Fruit fly (Drosophila melanogaster) whole organism, embryonic: Measurements from ENCODE around the gene Patj.

ENCODE experiments used
- CG10462 ChIP-seq: fragments of 200-800 bp; sonication (Bioruptor generic); optimal IDR thresholded peaks from 2 replicates; lab custom pipeline; 2016; ENCODE audit warnings: missing biosample characterization, missing genetic modification characterization
- CG10979 ChIP-seq: fragments of 200-800 bp; sonication (Bioruptor generic); optimal IDR thresholded peaks from 2 replicates; lab custom pipeline; 2018; ENCODE audit warnings: missing biosample characterization, mild to moderate bottlenecking, missing genetic modification characterization, moderate library complexity
- CG11560 ChIP-seq: fragments of 200-800 bp; sonication (Bioruptor generic); IDR thresholded peaks from 3 replicates; pipeline ENCODE4 v1.3.6; 2022; ENCODE audit warnings: missing biosample characterization, missing genetic modification characterization
- CG11696 ChIP-seq: fragments of 200-800 bp; sonication (Bioruptor generic); IDR thresholded peaks from 2 replicates; pipeline ENCODE4 v1.3.6; 2022; ENCODE audit warnings: missing biosample characterization, missing genetic modification characterization
- CG12071 ChIP-seq: fragments of 200-800 bp; sonication (Bioruptor generic); optimal IDR thresholded peaks from 3 replicates; lab custom pipeline; 2018; ENCODE audit warnings: missing biosample characterization, mild to moderate bottlenecking, missing genetic modification characterization
- CG12219 ChIP-seq: fragments of 200-800 bp; sonication (Bioruptor generic); optimal IDR thresholded peaks from 3 replicates; lab custom pipeline; 2018; ENCODE audit warnings: missing biosample characterization, mild to moderate bottlenecking, missing genetic modification characterization
- CG12299 ChIP-seq: fragments of 200-800 bp; sonication (Bioruptor generic); optimal IDR thresholded peaks from 2 replicates; lab custom pipeline; 2018; ENCODE audit warnings: missing biosample characterization, mild to moderate bottlenecking, missing genetic modification characterization
- CG13894 ChIP-seq: fragments of 200-800 bp; sonication (Bioruptor generic); optimal IDR thresholded peaks from 3 replicates; lab custom pipeline; 2018; ENCODE audit warnings: missing biosample characterization, mild to moderate bottlenecking, missing genetic modification characterization, moderate library complexity
- CG14050 ChIP-seq: fragments of 200-800 bp; sonication (Bioruptor generic); IDR thresholded peaks from 3 replicates; pipeline ENCODE4 v1.3.6; 2022; ENCODE audit warnings: missing biosample characterization, missing genetic modification characterization
- CG15696 ChIP-seq: fragments of 200-800 bp; sonication (Bioruptor generic); optimal IDR thresholded peaks from 2 replicates; lab custom pipeline; 2019; ENCODE audit warnings: missing biosample characterization, mild to moderate bottlenecking, missing genetic modification characterization, moderate library complexity
- CG17802 ChIP-seq: fragments of 200-800 bp; sonication (Bioruptor generic); optimal IDR thresholded peaks from 2 replicates; lab custom pipeline; 2018; ENCODE audit warnings: missing biosample characterization, mild to moderate bottlenecking, missing genetic modification characterization, moderate library complexity
- CG18599 ChIP-seq: fragments of 200-800 bp; sonication (Bioruptor generic); optimal IDR thresholded peaks from 3 replicates; lab custom pipeline; 2017; ENCODE audit warnings: missing biosample characterization, missing genetic modification characterization, mild to moderate bottlenecking, moderate library complexity, missing genetic modification reagents
- CG30020 ChIP-seq: fragments of 200-800 bp; optimal IDR thresholded peaks from 2 replicates; lab custom pipeline; 2019; ENCODE audit warnings: missing biosample characterization, mild to moderate bottlenecking, missing genetic modification characterization, moderate library complexity
- CG30403 ChIP-seq: fragments of 200-800 bp; sonication (Bioruptor generic); optimal IDR thresholded peaks from 3 replicates; lab custom pipeline; 2016; ENCODE audit warnings: missing biosample characterization, missing genetic modification characterization
- CG31224 ChIP-seq: fragments of 200-800 bp; sonication (Bioruptor generic); IDR thresholded peaks from 2 replicates; pipeline ENCODE4 v1.3.6; 2022; ENCODE audit warnings: missing biosample characterization, missing genetic modification characterization
- CG33213 ChIP-seq: fragments of 200-800 bp; sonication (Bioruptor generic); optimal IDR thresholded peaks from 3 replicates; lab custom pipeline; 2016; ENCODE audit warnings: missing biosample characterization, missing genetic modification characterization
- CG4424 ChIP-seq: fragments of 200-800 bp; sonication (Bioruptor generic); optimal IDR thresholded peaks from 3 replicates; lab custom pipeline; 2016; ENCODE audit warnings: missing biosample characterization, missing genetic modification characterization
- CG4854 ChIP-seq: fragments of 200-800 bp; sonication (Bioruptor generic); optimal IDR thresholded peaks from 2 replicates; lab custom pipeline; 2016; ENCODE audit warnings: missing biosample characterization, missing genetic modification characterization, inconsistent platforms
- CG6175 ChIP-seq: fragments of 200-800 bp; sonication (Bioruptor generic); IDR thresholded peaks from 3 replicates; pipeline ENCODE4 v1.3.6; 2022; ENCODE audit warnings: missing biosample characterization, missing genetic modification characterization
- CG7839 ChIP-seq: fragments of 200-800 bp; sonication (Bioruptor generic); optimal IDR thresholded peaks from 3 replicates; lab custom pipeline; 2018; ENCODE audit warnings: missing biosample characterization, mild to moderate bottlenecking, missing genetic modification characterization, moderate library complexity
- CG8290 ChIP-seq, 3 experiments: fragments of 200-800 bp; sonication (Bioruptor generic); optimal IDR thresholded peaks; 2 replicates each; lab custom pipeline; 2016 to 2019; ENCODE audit warnings: missing biosample characterization in 3 of 3, missing genetic modification characterization in 3 of 3, mild to moderate bottlenecking in 2 of 3, moderate library complexity in 1 of 3
- CG9932 ChIP-seq: fragments of 200-800 bp; sonication (Bioruptor generic); IDR thresholded peaks from 2 replicates; pipeline ENCODE4 v1.3.6; 2022; ENCODE audit warnings: missing biosample characterization, missing genetic modification characterization
- Elba2 ChIP-seq: fragments of 200-800 bp; sonication (Bioruptor generic); optimal IDR thresholded peaks from 3 replicates; lab custom pipeline; 2016; ENCODE audit warnings: missing biosample characterization, missing genetic modification characterization
- Ets65A ChIP-seq: fragments of 200-800 bp; sonication (Bioruptor generic); peaks from one replicate; lab custom pipeline; 2016; ENCODE audit warnings: missing biosample characterization, missing genetic modification characterization
- GATAe ChIP-seq: fragments of 200-800 bp; sonication (Bioruptor generic); conservative IDR thresholded peaks from 2 replicates; pipeline ENCODE4 v1.3.6; 2022; ENCODE audit warnings: missing biosample characterization, missing genetic modification characterization
- Hr51 ChIP-seq, 2 experiments: fragments of 200-800 bp; sonication (Bioruptor generic); optimal IDR thresholded peaks; 2 replicates in 1 of 2; 3 replicates in 1 of 2; lab custom pipeline; 2016 to 2018; ENCODE audit warnings: missing biosample characterization in 2 of 2, missing genetic modification characterization in 2 of 2, mild to moderate bottlenecking in 1 of 2, moderate library complexity in 1 of 2
- Mad ChIP-seq: fragments of 200-800 bp; sonication (Bioruptor generic); optimal IDR thresholded peaks from 2 replicates; lab custom pipeline; 2016; ENCODE audit warnings: missing biosample characterization, missing genetic modification characterization
- Oaz ChIP-seq: fragments of 200-800 bp; sonication (Bioruptor generic); IDR thresholded peaks from 2 replicates; pipeline ENCODE4 v1.3.6; 2022; ENCODE audit warnings: missing biosample characterization, missing genetic modification characterization
- Ptx1 ChIP-seq: fragments of 200-800 bp; sonication (Bioruptor generic); IDR thresholded peaks from 2 replicates; pipeline ENCODE4 v1.3.6; 2022; ENCODE audit warnings: missing biosample characterization, missing genetic modification characterization
- Rfx ChIP-seq: fragments of 200-800 bp; sonication (Bioruptor generic); IDR thresholded peaks from 2 replicates; pipeline ENCODE4 v1.3.6; 2022; ENCODE audit warnings: missing biosample characterization, missing genetic modification characterization
- Sry-β ChIP-seq: fragments of 200-800 bp; sonication (Bioruptor generic); optimal IDR thresholded peaks from 2 replicates; lab custom pipeline; 2018; ENCODE audit warnings: missing biosample characterization, mild to moderate bottlenecking, missing genetic modification characterization, moderate library complexity
- ase ChIP-seq: fragments of 200-800 bp; sonication (Bioruptor generic); IDR thresholded peaks from 3 replicates; pipeline ENCODE4 v1.3.6; 2022; ENCODE audit warnings: missing biosample characterization, missing genetic modification characterization
- chinmo ChIP-seq: fragments of 200-800 bp; sonication (Bioruptor generic); IDR thresholded peaks from 4 replicates; pipeline ENCODE4 v1.3.6; 2022; ENCODE audit warnings: missing biosample characterization, missing genetic modification characterization; ENCODE audit not compliant: partially characterized antibody
- dpn ChIP-seq, 2 experiments: fragments of 200-800 bp; sonication (Bioruptor generic); optimal IDR thresholded peaks; 3 replicates each; lab custom pipeline; 2016; ENCODE audit warnings: missing biosample characterization in 2 of 2, missing genetic modification characterization in 2 of 2
- fd3F ChIP-seq: fragments of 200-800 bp; sonication (Bioruptor generic); optimal IDR thresholded peaks from 2 replicates; lab custom pipeline; 2018; ENCODE audit warnings: missing biosample characterization, mild to moderate bottlenecking, missing genetic modification characterization, moderate library complexity
- gt ChIP-seq: fragments of 200-800 bp; sonication (Bioruptor generic); IDR thresholded peaks from 2 replicates; pipeline ENCODE4 v1.3.6; 2022; ENCODE audit warnings: missing biosample characterization, missing genetic modification characterization
- ham ChIP-seq: fragments of 200-800 bp; sonication (Bioruptor generic); IDR thresholded peaks from 2 replicates; pipeline ENCODE4 v1.3.6; 2022; ENCODE audit warnings: missing biosample characterization, missing genetic modification characterization
- mirr ChIP-seq: fragments of 200-800 bp; sonication (Bioruptor generic); optimal IDR thresholded peaks from 3 replicates; lab custom pipeline; 2018; ENCODE audit warnings: missing biosample characterization, mild to moderate bottlenecking, missing genetic modification characterization
- nerfin-1 ChIP-seq: fragments of 200-800 bp; sonication (Bioruptor generic); optimal IDR thresholded peaks from 3 replicates; lab custom pipeline; 2019; ENCODE audit warnings: missing biosample characterization, mild to moderate bottlenecking, missing genetic modification characterization, moderate library complexity
- nom ChIP-seq: fragments of 200-800 bp; sonication (Bioruptor generic); optimal IDR thresholded peaks from 2 replicates; lab custom pipeline; 2017; ENCODE audit warnings: missing biosample characterization, missing genetic modification characterization, mild to moderate bottlenecking, moderate library complexity, missing genetic modification reagents
- pan ChIP-seq, 4 experiments: fragments of >200 bp in 3 of 4; fragments of 200-800 bp in 1 of 4; sonication (Bioruptor generic) in 1 of 4; optimal IDR thresholded peaks in 3 of 4; IDR thresholded peaks in 1 of 4; 2 replicates each; pipeline versions ENCODE4 v1.3.6 to Lab custom; 2017 to 2022; ENCODE audit warnings: missing biosample characterization in 2 of 4, missing genetic modification characterization in 2 of 4, mixed read lengths in 1 of 4
- psq ChIP-seq: fragments of 200-800 bp; sonication (Bioruptor generic); optimal IDR thresholded peaks from 2 replicates; lab custom pipeline; 2017; ENCODE audit warnings: missing biosample characterization, missing genetic modification characterization
- ranshi ChIP-seq: fragments of 200-800 bp; sonication (Bioruptor generic); IDR thresholded peaks from 2 replicates; pipeline ENCODE4 v1.3.6; 2022; ENCODE audit warnings: missing biosample characterization, missing genetic modification characterization
- row ChIP-seq: fragments of 200-800 bp; sonication (Bioruptor generic); IDR thresholded peaks from 3 replicates; pipeline ENCODE4 v1.3.6; 2022; ENCODE audit warnings: missing biosample characterization, missing genetic modification characterization
- schlank ChIP-seq: fragments of 200-800 bp; sonication (Bioruptor generic); optimal IDR thresholded peaks from 2 replicates; lab custom pipeline; 2018; ENCODE audit warnings: missing biosample characterization, mild to moderate bottlenecking, missing genetic modification characterization
- sima ChIP-seq: fragments of 200-800 bp; sonication (Bioruptor generic); optimal IDR thresholded peaks from 2 replicates; lab custom pipeline; 2016; ENCODE audit warnings: missing biosample characterization, missing genetic modification characterization
- sr ChIP-seq: fragments of 200-800 bp; sonication (Bioruptor generic); IDR thresholded peaks from 3 replicates; pipeline ENCODE4 v1.3.6; 2022; ENCODE audit warnings: missing biosample characterization, missing genetic modification characterization
- ssp ChIP-seq: fragments of 200-800 bp; sonication (Bioruptor generic); IDR thresholded peaks from 2 replicates; pipeline ENCODE4 v1.3.6; 2022; ENCODE audit warnings: missing biosample characterization, missing genetic modification characterization
- vfl ChIP-seq: fragments of 200-800 bp; sonication (Bioruptor generic); optimal IDR thresholded peaks from 2 replicates; lab custom pipeline; 2016; ENCODE audit warnings: missing biosample characterization, missing genetic modification characterization
- yki ChIP-seq: fragments of >200 bp; optimal IDR thresholded peaks from 3 replicates; lab custom pipeline; 2018

Patj gene

DNA sequence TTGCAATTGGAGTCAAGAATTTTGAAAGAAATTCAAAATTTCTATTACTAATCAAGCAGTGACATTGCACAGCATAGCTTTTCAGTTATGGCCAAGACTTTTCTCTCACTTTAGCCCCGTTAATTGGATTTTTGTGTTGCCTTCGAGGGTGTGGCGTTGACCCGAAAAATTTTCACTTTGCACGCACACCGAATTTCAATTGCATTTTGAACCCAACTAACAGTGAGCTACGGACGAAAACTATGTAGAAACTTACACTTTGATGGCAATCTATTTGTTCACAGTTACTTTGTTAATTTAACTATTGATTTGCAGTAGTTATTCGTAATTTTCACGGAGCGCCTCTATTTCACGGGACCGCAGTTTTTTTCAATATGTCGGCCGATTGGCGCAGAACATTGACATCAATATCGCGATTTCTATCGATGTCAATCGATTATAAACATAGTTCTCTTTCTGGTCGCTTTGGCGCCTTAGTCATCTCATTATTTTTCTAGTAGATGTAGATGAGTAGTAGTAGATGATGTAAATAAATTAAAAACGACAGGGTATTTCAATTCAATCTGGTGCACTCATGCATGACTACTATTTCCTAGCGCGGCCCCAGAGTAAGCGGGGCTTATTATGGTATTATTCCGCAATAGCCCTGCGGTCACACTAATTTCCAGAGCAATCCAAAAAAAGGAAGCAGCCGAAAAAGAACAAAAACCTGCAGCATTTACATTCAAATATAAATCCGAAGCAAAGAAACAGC lies 3.5 kb upstream of the Patj start, which contains the start of the genes alpha-Spec, dlt and Cdc37 (continued):
- TF ChIP-seq Rfx, result peak; percentile 51
- no peak for TF ChIP-seq CG12071 (GFP tag; lab: Kevin White, UChicago)
- no peak for TF ChIP-seq CG18599 (GFP tag; lab: Kevin White, UChicago)
- TF ChIP-seq CG14050, result no peak
- TF ChIP-seq Oaz (GFP tag; lab: Robert Waterston, UW), result no peak
- TF ChIP-seq CG10462 (GFP tag; lab: Kevin White, UChicago), result no peak
- no peak for TF ChIP-seq Ptx1 (GFP tag; lab: Robert Waterston, UW)
- peak; percentile 20 for TF ChIP-seq CG4854 (GFP tag; lab: Kevin White, UChicago)
- peak; percentile 88 for TF ChIP-seq chinmo (GFP tag; lab: Robert Waterston, UW)
- no peak for TF ChIP-seq sr (GFP tag; lab: Robert Waterston, UW)
- no peak for TF ChIP-seq GATAe (GFP tag; lab: Robert Waterston, UW)
- no peak for TF ChIP-seq CG31224
- TF ChIP-seq Sry-β (GFP tag; lab: Kevin White, UChicago), result no peak
- TF ChIP-seq CG11560 (tag; lab: Robert Waterston, UW), result peak; percentile 90
- no peak for TF ChIP-seq CG11696 (GFP tag; lab: Robert Waterston, UW)
- TF ChIP-seq CG6175 (GFP tag; lab: Robert Waterston, UW), result no peak
- TF ChIP-seq yki (lab: Kevin White, UChicago), result no peak
- TF ChIP-seq ham, result no peak
- no peak for TF ChIP-seq mirr (GFP tag; lab: Kevin White, UChicago)
- TF ChIP-seq gt (GFP tag; lab: Robert Waterston, UW), result no peak
- no peak for TF ChIP-seq psq
- no peak for TF ChIP-seq sima (GFP tag; lab: Kevin White, UChicago)
- no peak for TF ChIP-seq fd3F (GFP tag; lab: Kevin White, UChicago)
- TF ChIP-seq CG12299, result no peak
- TF ChIP-seq Hr51 (GFP tag; optimal IDR thresholded peaks at IDR 0.05; lab: Kevin White, UChicago), result no peak
- no peak for TF ChIP-seq Ets65A (GFP tag; lab: Kevin White, UChicago)
- TF ChIP-seq dpn (GFP tag; optimal IDR thresholded peaks at IDR 0.05; lab: Kevin White, UChicago), result peak in 1 of 2 experiments; percentile 21
- TF ChIP-seq nerfin-1, result no peak
- TF ChIP-seq pan (optimal IDR thresholded peaks at IDR 0.05; lab: Kevin White, UChicago), result no peak
- no peak for TF ChIP-seq pan (GFP tag; optimal IDR thresholded peaks at IDR 0.05 in 1 of 2, IDR thresholded peaks at IDR 0.05 in 1 of 2)
- peak; percentile 1 for TF ChIP-seq CG10979 (tag; lab: Kevin White, UChicago)
- no peak for TF ChIP-seq schlank (tag; lab: Kevin White, UChicago)
- TF ChIP-seq CG30403, result peak; percentile 20
- TF ChIP-seq vfl (GFP tag; lab: Kevin White, UChicago), result no peak
- peak; percentile 24 for TF ChIP-seq CG4424 (GFP tag; lab: Kevin White, UChicago)
- TF ChIP-seq CG30020, result peak; percentile 31
- no peak for TF ChIP-seq CG13894 (tag; lab: Kevin White, UChicago)
- no peak for TF ChIP-seq CG9932 (GFP tag; lab: Robert Waterston, UW)
- no peak for TF ChIP-seq CG12219 (GFP tag; lab: Kevin White, UChicago)
- no peak for TF ChIP-seq CG7839
- 0 out of 2 replicates have a peak, but pooled peaks have one; percentile 19 for TF ChIP-seq ssp
- no peak for TF ChIP-seq Mad (GFP tag; lab: Kevin White, UChicago)
- no peak for TF ChIP-seq ranshi (GFP tag; lab: Robert Waterston, UW)
- peak; percentile 55 for TF ChIP-seq nom (GFP tag; lab: Kevin White, UChicago)
- peak; percentile 31; the same call in 1 of the 3 replicates for TF ChIP-seq row (GFP tag; lab: Robert Waterston, UW)
- TF ChIP-seq CG15696 (tag; lab: Kevin White, UChicago), result no peak
- TF ChIP-seq CG33213 (GFP tag; lab: Kevin White, UChicago), result peak; percentile 59
- peak; percentile 62 for TF ChIP-seq CG17802 (tag; lab: Kevin White, UChicago)
- TF ChIP-seq CG8290 (GFP tag; optimal IDR thresholded peaks at IDR 0.05; lab: Kevin White, UChicago), result no peak
- no peak for TF ChIP-seq CG8290 (tag; optimal IDR thresholded peaks at IDR 0.05; lab: Kevin White, UChicago)
- no peak for TF ChIP-seq Elba2 (GFP tag; lab: Kevin White, UChicago)
- no peak for TF ChIP-seq ase (GFP tag; lab: Robert Waterston, UW)
